Worm (Caenorhabditis elegans) whole organism, early embryonic: ENCODE data around the gene C32H11.4.

Source experiments
- B0310.2 ChIP-seq: sonication (generic microtip); optimal IDR thresholded peaks from 2 replicates; lab custom pipeline; 2016; ENCODE audit warnings: mild to moderate bottlenecking, missing genetic modification characterization, missing compliant biosample characterization
- aly-1 ChIP-seq: sonication (generic microtip); optimal IDR thresholded peaks from 2 replicates; lab custom pipeline; 2016; ENCODE audit warnings: missing genetic modification characterization, missing compliant biosample characterization
- ama-1 ChIP-seq: fragments of 150-350 bp; optimal IDR thresholded peaks from 2 replicates; lab custom pipeline; 2014
- ceh-13 ChIP-seq: fragments of 200-800 bp; sonication (Bioruptor generic); optimal IDR thresholded peaks from 2 replicates; lab custom pipeline; 2018; ENCODE audit warnings: mild to moderate bottlenecking, missing genetic modification characterization, missing compliant biosample characterization
- ceh-36 ChIP-seq: sonication (generic microtip); optimal IDR thresholded peaks from 2 replicates; lab custom pipeline; 2016; ENCODE audit warnings: missing genetic modification characterization, inconsistent platforms, missing compliant biosample characterization
- ets-7 ChIP-seq: sonication (generic microtip); optimal IDR thresholded peaks from 2 replicates; lab custom pipeline; 2016; ENCODE audit warnings: missing genotype, missing genetic modification characterization, missing compliant biosample characterization
- flt-1 ChIP-seq: fragments of 200-800 bp; sonication (Bioruptor generic); IDR thresholded peaks from 2 replicates; pipeline ENCODE4 v1.3.6; 2022; ENCODE audit warnings: missing genetic modification characterization, missing compliant biosample characterization
- hmbx-1 ChIP-seq: sonication (generic microtip); optimal IDR thresholded peaks from 2 replicates; lab custom pipeline; 2016; ENCODE audit warnings: mild to moderate bottlenecking, missing genetic modification characterization, missing compliant biosample characterization
- hnd-1 ChIP-seq: sonication (generic microtip); optimal IDR thresholded peaks from 2 replicates; lab custom pipeline; 2016; ENCODE audit warnings: missing genetic modification characterization, missing compliant biosample characterization
- pes-1 ChIP-seq: fragments of 200-800 bp; sonication (Bioruptor generic); IDR thresholded peaks from 2 replicates; pipeline ENCODE4 v1.3.6; 2022; ENCODE audit warnings: missing genetic modification reagents, missing genetic modification characterization, missing compliant biosample characterization
- scrt-1 ChIP-seq: fragments of 200-800 bp; sonication (Bioruptor generic); IDR thresholded peaks from 2 replicates; pipeline ENCODE4 v1.3.6; 2022; ENCODE audit warnings: missing genetic modification characterization, missing compliant biosample characterization
- sea-1 ChIP-seq: fragments of 200-800 bp; sonication (Bioruptor generic); conservative IDR thresholded peaks from 2 replicates; pipeline ENCODE4 v1.3.6; 2022; ENCODE audit warnings: missing genetic modification characterization, missing compliant biosample characterization
- tbx-37 ChIP-seq: fragments of 200-800 bp; sonication (Bioruptor generic); conservative IDR thresholded peaks from 2 replicates; pipeline ENCODE4 v1.3.6; 2022; ENCODE audit warnings: missing genetic modification reagents, missing genetic modification characterization, missing compliant biosample characterization
- tra-4 ChIP-seq: sonication (generic microtip); optimal IDR thresholded peaks from 2 replicates; lab custom pipeline; 2017; ENCODE audit warnings: missing genetic modification characterization, missing compliant biosample characterization

ce11 chrIV:12920553-12920952, 511 bp upstream of the C32H11.4 start:
- no peak for TF ChIP-seq ets-7
- no peak for TF ChIP-seq tra-4 (tag; lab: Kevin White, UChicago)
- no peak for TF ChIP-seq ama-1 (lab: Kevin White, UChicago)
- TF ChIP-seq scrt-1 (GFP tag; lab: Robert Waterston, UW) = no peak
- TF ChIP-seq hnd-1 (tag; lab: Kevin White, UChicago) = no peak
- no peak for TF ChIP-seq ceh-13 (GFP tag; lab: Kevin White, UChicago)
- TF ChIP-seq ceh-36 (tag; lab: Kevin White, UChicago) = no peak
- TF ChIP-seq tbx-37 (GFP tag; lab: Robert Waterston, UW) = no peak
- no peak for TF ChIP-seq pes-1 (GFP tag; lab: Robert Waterston, UW)
- no peak for TF ChIP-seq hmbx-1 (tag; lab: Kevin White, UChicago)
- no peak for TF ChIP-seq flt-1 (GFP tag; lab: Robert Waterston, UW)
- TF ChIP-seq sea-1 (GFP tag; lab: Robert Waterston, UW) = no peak
- no peak for TF ChIP-seq aly-1 (tag; lab: Kevin White, UChicago)
- TF ChIP-seq B0310.2 (tag; lab: Kevin White, UChicago) = no peak
